Worm (Caenorhabditis elegans) whole organism, midembryonic: ENCODE data around the gene K07E3.2.

Experiments used
- flt-1 ChIP-seq: fragments of 200-800 bp; sonication (Bioruptor generic); IDR thresholded peaks from 2 replicates; pipeline ENCODE4 v1.3.6; 2022; ENCODE audit warnings: missing genetic modification characterization, missing compliant biosample characterization
- tab-1 ChIP-seq: fragments of 200-800 bp; sonication (Bioruptor generic); IDR thresholded peaks from 2 replicates; pipeline ENCODE4 v1.3.6; 2022; ENCODE audit warnings: missing genetic modification characterization, missing compliant biosample characterization

DNA sequence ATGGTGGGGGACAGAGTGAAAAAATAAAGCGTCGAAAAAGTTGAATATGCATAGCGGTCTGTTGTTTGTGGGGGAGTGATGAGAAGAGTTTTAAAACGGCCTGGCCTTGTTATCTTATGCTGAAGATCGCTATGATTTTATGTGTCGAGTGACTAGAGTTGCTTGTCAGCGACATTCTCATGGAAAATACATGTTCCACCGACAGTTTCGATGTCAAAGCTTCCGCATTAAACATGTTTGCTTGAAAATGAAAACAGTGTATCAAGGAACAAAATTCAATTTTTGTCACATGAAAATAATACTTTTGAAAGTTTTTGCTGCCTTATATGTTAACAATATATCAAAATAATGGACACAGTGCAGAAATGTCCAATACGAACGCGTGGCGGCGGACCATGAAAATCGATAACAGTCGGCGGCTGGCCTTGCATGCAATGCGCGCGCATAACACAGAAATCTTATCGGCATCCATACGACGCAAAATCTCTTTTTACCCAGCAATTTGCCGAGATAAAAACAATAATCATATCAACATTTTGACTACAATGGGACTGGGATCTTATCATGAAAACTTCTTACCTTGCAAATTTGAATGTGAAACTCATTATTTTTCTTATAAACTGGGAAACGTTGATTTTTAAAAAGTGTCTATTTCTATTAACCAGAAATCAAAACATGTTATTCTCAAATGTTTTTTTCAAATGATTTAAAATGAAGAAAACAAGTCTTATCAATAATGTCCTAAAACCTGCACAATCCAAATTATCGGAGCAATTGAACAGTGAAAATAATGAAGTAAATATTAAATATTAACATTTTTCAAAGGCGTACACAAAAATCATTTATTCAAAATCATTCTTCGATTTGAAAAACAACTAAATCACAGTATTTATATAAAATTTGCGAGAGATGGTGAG lies 17.1 kb upstream of the K07E3.2 start:
- no peak for TF ChIP-seq tab-1 (GFP tag; lab: Robert Waterston, UW)
- no peak for TF ChIP-seq flt-1
